Fruit fly (Drosophila melanogaster) S2 (cell line): ENCODE measurements around the gene slo.

Experiments used
- CG8478 ChIP-seq: fragments of >200 bp; optimal IDR thresholded peaks from 2 replicates; lab custom pipeline; 2018
- CTCF ChIP-seq, 2 experiments: fragments of >200 bp; optimal IDR thresholded peaks; 2 replicates each; lab custom pipeline; 2018

- TF ChIP-seq CTCF (optimal IDR thresholded peaks at IDR 0.05; lab: Kevin White, UChicago) (no peak), CG8478 (lab: Kevin White, UChicago) (no peak)
Measured at dm6 chr3R:24749055-24749992, 87.0 kb downstream of the slo start, which contains the start of gene tld.
